Worm (Caenorhabditis elegans): ENCODE measurements around the gene cec-5.

DNA sequence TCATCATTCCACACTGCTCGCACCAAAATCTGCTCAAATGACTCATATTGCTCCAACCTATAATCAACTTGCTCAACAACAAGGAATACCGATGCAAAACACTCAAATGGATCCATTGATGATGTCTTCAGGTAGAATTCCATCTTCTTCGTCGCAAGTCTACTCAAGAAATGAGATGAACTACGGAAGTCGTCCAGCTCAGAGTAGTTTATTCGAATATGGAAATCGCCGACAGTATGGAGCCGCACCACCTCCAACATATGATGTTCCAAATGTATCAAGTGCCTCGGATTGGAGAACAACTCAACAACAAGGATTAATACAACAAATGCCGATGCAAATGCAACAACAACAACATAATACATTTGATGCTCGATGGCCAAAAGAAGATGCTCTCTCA lies 43.2 kb upstream of the cec-5 start:
- TF ChIP-seq dao-5 (tag; optimal IDR thresholded peaks at IDR 0.05) (no peak), W03F9.2 (tag; optimal IDR thresholded peaks at IDR 0.05) (no peak)
